Fruit fly (Drosophila melanogaster) whole organism, embryonic: ENCODE measurements around the gene Cpsf5.

Experiments used
- Bteb2 ChIP-seq: fragments of 200-800 bp; sonication (Bioruptor generic); optimal IDR thresholded peaks from 2 replicates; lab custom pipeline; 2016; ENCODE audit warnings: missing biosample characterization, missing genetic modification characterization
- CG10147 ChIP-seq: fragments of 200-800 bp; sonication (Bioruptor generic); optimal IDR thresholded peaks from 2 replicates; lab custom pipeline; 2019; ENCODE audit warnings: missing biosample characterization, mild to moderate bottlenecking, missing genetic modification characterization, moderate library complexity
- CG10274 ChIP-seq: fragments of 200-800 bp; sonication (Bioruptor generic); optimal IDR thresholded peaks from 3 replicates; lab custom pipeline; 2017; ENCODE audit warnings: missing biosample characterization, mild to moderate bottlenecking, missing genetic modification characterization
- CG10321 ChIP-seq: fragments of 200-800 bp; sonication (Bioruptor generic); IDR thresholded peaks from 2 replicates; pipeline ENCODE4 v1.3.6; 2022; ENCODE audit warnings: missing biosample characterization, missing genetic modification characterization
- CG17385 ChIP-seq: fragments of 200-800 bp; sonication (Bioruptor generic); optimal IDR thresholded peaks from 3 replicates; lab custom pipeline; 2018; ENCODE audit warnings: missing biosample characterization, mild to moderate bottlenecking, missing genetic modification characterization
- CG1792 ChIP-seq: fragments of 200-800 bp; sonication (Bioruptor generic); optimal IDR thresholded peaks from 2 replicates; lab custom pipeline; 2016; ENCODE audit warnings: missing biosample characterization, missing genetic modification characterization
- CG30403 ChIP-seq: fragments of 200-800 bp; sonication (Bioruptor generic); optimal IDR thresholded peaks from 3 replicates; lab custom pipeline; 2016; ENCODE audit warnings: missing biosample characterization, missing genetic modification characterization
- CG4707 ChIP-seq: fragments of 200-800 bp; sonication (Bioruptor generic); optimal IDR thresholded peaks from 2 replicates; lab custom pipeline; 2018; ENCODE audit warnings: missing biosample characterization, mild to moderate bottlenecking, missing genetic modification characterization, moderate library complexity
- CG5180 ChIP-seq: fragments of 200-800 bp; sonication (Bioruptor generic); optimal IDR thresholded peaks from 3 replicates; lab custom pipeline; 2017; ENCODE audit warnings: missing biosample characterization, missing genetic modification characterization, mild to moderate bottlenecking, moderate library complexity, missing genetic modification reagents
- CG5953 ChIP-seq: fragments of 200-800 bp; sonication (Bioruptor generic); IDR thresholded peaks from 2 replicates; pipeline ENCODE4 v1.3.6; 2022; ENCODE audit warnings: missing biosample characterization, missing genetic modification characterization
- CG6254 ChIP-seq: fragments of 200-800 bp; sonication (Bioruptor generic); optimal IDR thresholded peaks from 3 replicates; lab custom pipeline; 2017; ENCODE audit warnings: mild to moderate bottlenecking, missing biosample characterization, missing genetic modification reagents, missing genetic modification characterization
- CG6654 ChIP-seq: fragments of 200-800 bp; sonication (Bioruptor generic); optimal IDR thresholded peaks from 2 replicates; lab custom pipeline; 2017; ENCODE audit warnings: missing biosample characterization, mild to moderate bottlenecking, missing genetic modification characterization
- CG7745 ChIP-seq: fragments of 200-800 bp; sonication (Bioruptor generic); optimal IDR thresholded peaks from 2 replicates; lab custom pipeline; 2018; ENCODE audit warnings: missing biosample characterization, mild to moderate bottlenecking, missing genetic modification characterization, moderate library complexity
- CG9727 ChIP-seq: fragments of 200-800 bp; sonication (Bioruptor generic); optimal IDR thresholded peaks from 3 replicates; lab custom pipeline; 2017; ENCODE audit warnings: missing biosample characterization, mild to moderate bottlenecking, missing genetic modification characterization
- CG9817 ChIP-seq: fragments of 200-800 bp; sonication (Bioruptor generic); optimal IDR thresholded peaks from 2 replicates; lab custom pipeline; 2018; ENCODE audit warnings: missing biosample characterization, mild to moderate bottlenecking, missing genetic modification characterization, moderate library complexity
- Doc3 ChIP-seq: fragments of 200-800 bp; sonication (Bioruptor generic); IDR thresholded peaks from 3 replicates; pipeline ENCODE4 v1.3.6; 2022; ENCODE audit warnings: missing biosample characterization, missing genetic modification characterization; ENCODE audit not compliant: partially characterized antibody
- Dref ChIP-seq: fragments of 200-800 bp; sonication (Bioruptor generic); IDR thresholded peaks from 2 replicates; pipeline ENCODE4 v1.3.6; 2022; ENCODE audit warnings: missing biosample characterization, missing genetic modification characterization
- Fer2 ChIP-seq: fragments of 200-800 bp; sonication (Bioruptor generic); optimal IDR thresholded peaks from 2 replicates; lab custom pipeline; 2018; ENCODE audit warnings: missing biosample characterization, mild to moderate bottlenecking, missing genetic modification characterization, moderate library complexity
- HHEX ChIP-seq: fragments of 200-800 bp; sonication (Bioruptor generic); optimal IDR thresholded peaks from 3 replicates; lab custom pipeline; 2017; ENCODE audit warnings: missing biosample characterization, mild to moderate bottlenecking, missing genetic modification characterization, missing genetic modification reagents
- HLH4C ChIP-seq: fragments of 200-800 bp; sonication (Bioruptor generic); IDR thresholded peaks from 3 replicates; pipeline ENCODE4 v1.3.6; 2022; ENCODE audit warnings: missing biosample characterization, missing genetic modification characterization; ENCODE audit not compliant: partially characterized antibody
- Jarid2 ChIP-seq: fragments of 200-800 bp; sonication (Bioruptor generic); optimal IDR thresholded peaks from 3 replicates; lab custom pipeline; 2017; ENCODE audit warnings: mild to moderate bottlenecking, missing biosample characterization, missing genetic modification reagents, missing genetic modification characterization
- MTF-1 ChIP-seq: fragments of 200-800 bp; sonication (Bioruptor generic); optimal IDR thresholded peaks from 2 replicates; lab custom pipeline; 2018; ENCODE audit warnings: missing biosample characterization, mild to moderate bottlenecking, missing genetic modification characterization, borderline replicate concordance
- Nf-YC ChIP-seq: fragments of 200-800 bp; optimal IDR thresholded peaks from 3 replicates; lab custom pipeline; 2019; ENCODE audit warnings: missing biosample characterization, mild to moderate bottlenecking, missing genetic modification characterization, moderate library complexity
- Oli ChIP-seq: fragments of 200-800 bp; sonication (Bioruptor generic); optimal IDR thresholded peaks from 2 replicates; lab custom pipeline; 2018; ENCODE audit warnings: missing biosample characterization, mild to moderate bottlenecking, missing genetic modification characterization, moderate library complexity
- Optix ChIP-seq: fragments of 200-800 bp; sonication (Bioruptor generic); IDR thresholded peaks from 3 replicates; pipeline ENCODE4 v1.3.6; 2022; ENCODE audit warnings: missing biosample characterization, missing genetic modification characterization
- Ravus ChIP-seq: fragments of 200-800 bp; sonication (Bioruptor generic); IDR thresholded peaks from 2 replicates; pipeline ENCODE4 v1.3.6; 2022; ENCODE audit warnings: missing biosample characterization, missing genetic modification characterization
- Sry-δ ChIP-seq: fragments of 200-800 bp; sonication (Bioruptor generic); optimal IDR thresholded peaks from 2 replicates; lab custom pipeline; 2016; ENCODE audit warnings: missing biosample characterization, missing genetic modification characterization
- ab ChIP-seq: fragments of 200-800 bp; sonication (Bioruptor generic); optimal IDR thresholded peaks from 2 replicates; lab custom pipeline; 2016; ENCODE audit warnings: missing biosample characterization, missing genetic modification characterization
- bab2 ChIP-seq: fragments of 200-800 bp; sonication (Bioruptor generic); optimal IDR thresholded peaks from 2 replicates; lab custom pipeline; 2016; ENCODE audit warnings: missing biosample characterization, missing genetic modification characterization
- caup ChIP-seq: fragments of 200-800 bp; sonication (Bioruptor generic); optimal IDR thresholded peaks from 3 replicates; lab custom pipeline; 2017; ENCODE audit warnings: missing biosample characterization, mild to moderate bottlenecking, missing genetic modification characterization, moderate library complexity; ENCODE audit not compliant: severe bottlenecking
- chif ChIP-seq, 2 experiments: fragments of 200-800 bp; sonication (Bioruptor generic); optimal IDR thresholded peaks; 3 replicates each; lab custom pipeline; 2016; ENCODE audit warnings: missing biosample characterization in 2 of 2, missing genetic modification characterization in 2 of 2
- chn ChIP-seq: fragments of 200-800 bp; sonication (Bioruptor generic); optimal IDR thresholded peaks from 2 replicates; lab custom pipeline; 2016; ENCODE audit warnings: missing biosample characterization, missing genetic modification characterization
- crol ChIP-seq: fragments of 200-800 bp; sonication (Bioruptor generic); IDR thresholded peaks from 2 replicates; pipeline ENCODE4 v1.3.6; 2022; ENCODE audit warnings: missing biosample characterization, missing genetic modification characterization
- exex ChIP-seq: fragments of 200-800 bp; sonication (Bioruptor generic); optimal IDR thresholded peaks from 4 replicates; lab custom pipeline; 2018; ENCODE audit warnings: missing biosample characterization, mild to moderate bottlenecking, missing genetic modification characterization, moderate library complexity
- gcm ChIP-seq: fragments of 200-800 bp; sonication (Bioruptor generic); optimal IDR thresholded peaks from 2 replicates; lab custom pipeline; 2019; ENCODE audit warnings: missing biosample characterization, mild to moderate bottlenecking, missing genetic modification characterization, moderate library complexity
- gcm2 ChIP-seq: fragments of 200-800 bp; sonication (Bioruptor generic); optimal IDR thresholded peaks from 2 replicates; lab custom pipeline; 2016; ENCODE audit warnings: missing biosample characterization, missing genetic modification characterization
- inv ChIP-seq: fragments of 200-800 bp; sonication (Bioruptor generic); IDR thresholded peaks from 2 replicates; pipeline ENCODE4 v1.3.6; 2022; ENCODE audit warnings: missing biosample characterization, missing genetic modification characterization; ENCODE audit not compliant: partially characterized antibody
- mirr ChIP-seq: fragments of 200-800 bp; sonication (Bioruptor generic); optimal IDR thresholded peaks from 3 replicates; lab custom pipeline; 2018; ENCODE audit warnings: missing biosample characterization, mild to moderate bottlenecking, missing genetic modification characterization
- p53 ChIP-seq: fragments of 200-800 bp; sonication (Bioruptor generic); optimal IDR thresholded peaks from 2 replicates; lab custom pipeline; 2016; ENCODE audit warnings: missing biosample characterization, missing genetic modification characterization
- run ChIP-seq: fragments of 200-800 bp; sonication (Bioruptor generic); optimal IDR thresholded peaks from 3 replicates; lab custom pipeline; 2018; ENCODE audit warnings: missing biosample characterization, mild to moderate bottlenecking, missing genetic modification characterization
- scrt ChIP-seq: fragments of 200-800 bp; sonication (Bioruptor generic); optimal IDR thresholded peaks from 2 replicates; lab custom pipeline; 2018; ENCODE audit warnings: missing biosample characterization, mild to moderate bottlenecking, missing genetic modification characterization, moderate library complexity
- sens ChIP-seq: fragments of 200-800 bp; sonication (Bioruptor generic); peaks from one replicate; lab custom pipeline; 2016; ENCODE audit warnings: missing biosample characterization, missing genetic modification characterization
- sob ChIP-seq: fragments of 200-800 bp; sonication (Bioruptor generic); IDR thresholded peaks from 2 replicates; pipeline ENCODE4 v1.3.6; 2022; ENCODE audit warnings: missing biosample characterization, missing genetic modification characterization
- ssp ChIP-seq: fragments of 200-800 bp; sonication (Bioruptor generic); IDR thresholded peaks from 2 replicates; pipeline ENCODE4 v1.3.6; 2022; ENCODE audit warnings: missing biosample characterization, missing genetic modification characterization
- tup ChIP-seq: fragments of 200-800 bp; sonication (Bioruptor generic); optimal IDR thresholded peaks from 2 replicates; lab custom pipeline; 2016; ENCODE audit warnings: missing biosample characterization, mild to moderate bottlenecking, missing genetic modification characterization, moderate library complexity
- twi ChIP-seq: fragments of 200-800 bp; optimal IDR thresholded peaks from 2 replicates; lab custom pipeline; 2019; ENCODE audit warnings: missing biosample characterization, mild to moderate bottlenecking, missing genetic modification characterization, moderate library complexity
- unpg ChIP-seq: fragments of 200-800 bp; sonication (Bioruptor generic); optimal IDR thresholded peaks from 3 replicates; lab custom pipeline; 2018; ENCODE audit warnings: missing biosample characterization, mild to moderate bottlenecking, missing genetic modification characterization, moderate library complexity
- usp ChIP-seq: fragments of >200 bp; optimal IDR thresholded peaks from 2 replicates; lab custom pipeline; 2017; ENCODE audit warnings: missing biosample characterization, missing genetic modification characterization

Gene Cpsf5

DNA sequence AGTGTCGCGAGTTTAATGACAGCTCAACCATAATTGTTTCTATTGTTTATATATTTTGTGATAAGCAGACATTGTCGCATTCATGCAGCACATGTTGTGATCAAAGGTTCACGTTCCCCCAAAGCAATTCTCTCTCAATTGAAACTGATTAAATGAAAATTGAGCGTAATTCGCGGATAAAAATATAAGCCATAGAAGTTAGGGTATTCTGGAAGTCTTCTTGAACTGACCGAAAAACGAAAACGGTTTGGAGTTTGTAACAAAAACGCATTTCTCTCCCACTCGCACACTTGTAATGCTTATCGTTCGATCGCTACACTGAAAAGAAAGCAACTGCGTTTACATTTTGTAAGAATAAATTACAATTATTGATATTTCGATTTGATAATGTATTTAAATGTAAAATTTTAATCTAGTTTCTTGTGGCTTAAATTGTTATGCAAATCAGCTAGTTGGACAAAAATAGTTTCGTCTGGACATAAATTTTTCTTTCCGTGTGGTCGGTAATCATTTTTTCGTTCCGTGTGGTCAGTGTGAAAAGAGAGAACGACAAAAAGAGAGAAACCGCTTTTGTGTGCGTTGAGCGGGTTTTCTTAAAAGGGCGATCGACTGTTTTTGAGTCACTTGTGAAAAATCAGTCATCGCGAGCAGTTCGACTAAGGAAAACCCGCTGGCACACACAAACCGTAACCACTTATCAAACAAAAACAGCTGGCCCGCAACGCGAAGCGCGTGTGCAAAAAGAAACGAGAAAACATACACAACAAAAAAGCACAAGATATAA is 12.0 kb downstream of the Cpsf5 start, which contains the start of gene aay (continued):
- TF ChIP-seq CG4707 (peak; percentile 97), HHEX (peak; percentile 98), usp (GFP tag; lab: Kevin White, UChicago) (no peak), inv (GFP tag; lab: Robert Waterston, UW) (no peak), CG5180 (GFP tag; lab: Kevin White, UChicago) (peak; percentile 93), CG10321 (GFP tag; lab: Robert Waterston, UW) (peak; percentile 86), CG9727 (GFP tag; lab: Kevin White, UChicago) (peak; percentile 100), chn (GFP tag; lab: Kevin White, UChicago) (peak; percentile 98), caup (peak; percentile 99), CG30403 (GFP tag; lab: Kevin White, UChicago) (peak; percentile 99), CG10147 (GFP tag; lab: Kevin White, UChicago) (peak; percentile 99), Fer2 (tag; lab: Kevin White, UChicago) (peak; percentile 96), CG17385 (GFP tag; lab: Kevin White, UChicago) (peak; percentile 98), p53 (GFP tag; lab: Kevin White, UChicago) (peak; percentile 47), Optix (peak; percentile 95), CG6254 (GFP tag; lab: Kevin White, UChicago) (peak; percentile 97), exex (tag; lab: Kevin White, UChicago) (peak; percentile 94), bab2 (GFP tag; lab: Kevin White, UChicago) (peak; percentile 99), CG9817 (tag; lab: Kevin White, UChicago) (peak; percentile 98), HLH4C (GFP tag; lab: Robert Waterston, UW) (0 out of 3 replicates have a peak, but pooled peaks have one; percentile 37), Doc3 (no peak), Dref (GFP tag; lab: Robert Waterston, UW) (peak; percentile 40), Ravus (GFP tag; lab: Robert Waterston, UW) (peak; percentile 96), CG10274 (GFP tag; lab: Kevin White, UChicago) (peak; percentile 92), sens (GFP tag; lab: Kevin White, UChicago) (peak; percentile 100), gcm (GFP tag; lab: Kevin White, UChicago) (peak; percentile 100), CG7745 (tag; lab: Kevin White, UChicago) (peak; percentile 88), run (tag; lab: Kevin White, UChicago) (peak; percentile 99), Nf-YC (tag; lab: Kevin White, UChicago) (peak; percentile 93), ssp (peak; percentile 92), Bteb2 (peak; percentile 99), Sry-δ (GFP tag; lab: Kevin White, UChicago) (peak; percentile 66), sob (GFP tag; lab: Robert Waterston, UW) (peak; percentile 99), Oli (tag; lab: Kevin White, UChicago) (peak; percentile 99), MTF-1 (GFP tag; lab: Kevin White, UChicago) (peak; percentile 95), gcm2 (GFP tag; lab: Kevin White, UChicago) (peak; percentile 97), CG5953 (peak; percentile 97), twi (peak; percentile 96), tup (GFP tag; lab: Kevin White, UChicago) (peak; percentile 97), chif (GFP tag; optimal IDR thresholded peaks at IDR 0.05; lab: Kevin White, UChicago) (peak; percentile 97 to 99), ab (GFP tag; lab: Kevin White, UChicago) (peak; percentile 82), CG1792 (peak; percentile 97), Jarid2 (GFP tag; lab: Kevin White, UChicago) (peak; percentile 92), crol (GFP tag; lab: Robert Waterston, UW) (peak; percentile 79), CG6654 (peak; percentile 91), unpg (GFP tag; lab: Kevin White, UChicago) (peak; percentile 99), scrt (GFP tag; lab: Kevin White, UChicago) (peak; percentile 97), mirr (GFP tag; lab: Kevin White, UChicago) (peak; percentile 90)
